Worm (Caenorhabditis elegans): ENCODE results near the gene F59B10.5.

DNA sequence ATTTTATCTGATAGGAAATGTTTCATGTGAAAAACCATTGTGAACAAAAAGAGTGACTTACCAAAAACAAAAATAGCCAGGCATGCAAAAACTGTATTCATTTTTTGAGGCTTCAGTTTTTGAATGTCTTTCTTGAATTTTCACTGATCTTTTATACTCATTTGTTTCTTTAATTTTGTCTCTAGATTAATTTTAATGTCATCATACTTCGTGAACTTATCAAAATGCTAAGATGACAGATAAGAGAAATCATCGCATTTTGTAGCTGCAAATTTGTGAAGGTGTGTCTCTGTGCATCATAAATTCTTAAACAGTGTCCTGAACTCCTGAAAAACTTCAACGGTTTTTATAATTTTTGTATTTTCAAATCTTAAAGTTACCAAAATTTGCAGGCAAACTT, 47.4 kb downstream of the F59B10.5 start, which contains the start of gene clec-58:
- TF ChIP-seq nhr-11 (tag; optimal IDR thresholded peaks at IDR 0.05): no peak
- no peak for TF ChIP-seq fkh-10 (GFP tag; optimal IDR thresholded peaks at IDR 0.05)
- TF ChIP-seq pha-4 (tag; optimal IDR thresholded peaks at IDR 0.05): no peak
- no peak for TF ChIP-seq C38D4.7 (GFP tag; optimal IDR thresholded peaks at IDR 0.05)
